Worm (Caenorhabditis elegans): ENCODE data around the gene fln-2.

DNA sequence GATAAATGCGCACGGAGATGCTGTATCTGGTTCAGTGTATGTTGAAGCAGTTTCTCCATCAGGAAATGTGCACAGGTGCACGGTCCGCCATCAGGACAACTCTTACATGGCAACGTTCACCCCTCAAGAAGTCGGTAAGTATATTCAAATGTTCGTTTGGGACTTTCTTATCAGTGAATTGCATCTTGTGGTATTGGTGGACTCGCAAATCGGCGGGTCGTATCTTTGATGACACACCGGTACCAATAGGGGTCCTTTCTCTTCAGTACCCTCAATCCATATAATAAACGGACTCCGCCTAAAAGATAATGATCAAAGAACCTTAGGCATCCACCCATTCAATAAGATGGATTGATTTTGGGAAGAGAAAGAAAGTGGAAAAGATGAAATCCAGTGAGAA is 8.4 kb downstream of the fln-2 start:
- no peak for TF ChIP-seq nhr-11 (tag; optimal IDR thresholded peaks at IDR 0.05)
- no peak for TF ChIP-seq zag-1 (tag; optimal IDR thresholded peaks at IDR 0.05)
- no peak for TF ChIP-seq jun-1 (tag; optimal IDR thresholded peaks at IDR 0.05)
- TF ChIP-seq egl-27 (tag; optimal IDR thresholded peaks at IDR 0.05) = no peak
- TF ChIP-seq fkh-10 (GFP tag; optimal IDR thresholded peaks at IDR 0.05) = no peak
- no peak for TF ChIP-seq snpc-4 (tag; optimal IDR thresholded peaks at IDR 0.05)
- no peak for TF ChIP-seq R02D3.7 (tag; optimal IDR thresholded peaks at IDR 0.05)
- TF ChIP-seq ceh-28 (tag; optimal IDR thresholded peaks at IDR 0.05) = no peak
- TF ChIP-seq ztf-4 (tag; optimal IDR thresholded peaks at IDR 0.05) = no peak
- TF ChIP-seq elt-2 (tag; optimal IDR thresholded peaks at IDR 0.05) = no peak
- TF ChIP-seq ama-1 (optimal IDR thresholded peaks at IDR 0.05) = no peak
- no peak for TF ChIP-seq skn-1 (tag; optimal IDR thresholded peaks at IDR 0.05)
